Fruit fly (Drosophila melanogaster): ENCODE results near the gene plh.

Gene plh

DNA sequence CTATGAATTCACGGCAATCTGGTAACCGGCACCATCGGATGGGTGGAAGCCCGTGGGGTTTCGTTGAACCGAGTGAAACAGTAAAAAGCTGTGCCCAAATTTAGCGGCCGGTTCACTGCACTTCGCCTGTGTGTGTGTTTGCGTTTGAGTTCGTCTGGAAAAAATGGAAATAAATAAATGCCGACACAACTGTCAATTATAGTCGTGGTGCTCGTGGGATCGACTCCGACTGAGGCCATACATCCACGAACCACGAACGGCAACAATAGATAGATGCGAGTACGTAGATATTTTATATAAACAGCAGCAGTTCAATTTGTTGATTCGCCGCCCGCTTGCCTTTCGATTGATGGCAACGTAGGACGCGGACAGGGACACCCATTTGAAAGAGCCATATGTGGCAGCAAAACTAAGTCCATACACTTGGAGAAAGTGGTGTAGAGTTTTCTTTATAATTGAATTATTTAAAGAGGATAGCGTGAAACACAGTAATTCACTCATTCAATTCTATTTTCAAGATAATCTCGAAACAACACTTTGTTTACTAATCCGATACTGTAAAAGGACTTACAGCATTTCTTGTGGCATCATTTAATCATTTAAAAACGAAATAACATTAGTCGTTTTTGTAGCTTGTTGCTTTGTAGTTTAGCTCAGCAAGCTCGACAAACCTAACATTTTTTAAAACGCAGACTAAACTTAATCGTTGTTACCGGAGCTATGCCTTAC, 15.1 kb downstream of the plh start (continued):
- peak; percentile 76 for TF ChIP-seq Deaf1 (tag; optimal IDR thresholded peaks at IDR 0.05)

DNA sequence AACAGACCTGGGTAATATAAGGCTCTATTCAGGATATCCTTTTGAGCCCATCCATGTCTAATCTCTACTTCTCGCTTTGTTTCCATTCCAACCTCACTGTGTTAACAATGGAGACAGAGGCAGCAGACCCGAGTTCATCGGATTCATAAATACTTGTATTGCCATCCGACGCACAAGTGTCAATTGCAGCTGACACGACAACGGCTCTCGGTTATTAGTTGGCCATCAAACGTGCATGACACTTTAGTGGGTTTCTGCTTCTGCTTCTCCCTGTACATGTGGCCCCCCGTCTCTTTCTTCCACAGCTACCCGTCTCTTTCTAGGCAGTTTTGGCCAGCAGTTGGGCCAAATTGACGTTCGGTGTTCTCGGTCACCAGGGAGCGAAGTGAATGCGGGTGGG, 16.2 kb downstream of the plh start:
- peak; percentile 49 for TF ChIP-seq CG1832 (GFP tag; optimal IDR thresholded peaks at IDR 0.05)
- peak; percentile 79 for TF ChIP-seq zen (tag; optimal IDR thresholded peaks at IDR 0.05)
- TF ChIP-seq CG17829 (tag; optimal IDR thresholded peaks at IDR 0.05), result peak; percentile 13
- TF ChIP-seq ci (GFP tag; IDR thresholded peaks at IDR 0.05), result 0 out of 3 replicates have a peak, but pooled peaks have one; percentile 9
- TF ChIP-seq CG6791 (GFP tag; IDR thresholded peaks at IDR 0.05; ENCODE audit: partially characterized antibody), result no peak
- TF ChIP-seq oc (tag; optimal IDR thresholded peaks at IDR 0.05), result peak; percentile 44
- TF ChIP-seq ato (GFP tag; IDR thresholded peaks at IDR 0.05; ENCODE audit: partially characterized antibody), result no peak
- peak; percentile 37 for TF ChIP-seq Sry-β (GFP tag; optimal IDR thresholded peaks at IDR 0.05)
- TF ChIP-seq CG6689 (GFP tag; IDR thresholded peaks at IDR 0.05), result 0 out of 2 replicates have a peak, but pooled peaks have one; percentile 4
- 0 out of 3 replicates have a peak, but pooled peaks have one; percentile 26 for TF ChIP-seq CG34422 (GFP tag; IDR thresholded peaks at IDR 0.05)
- peak; percentile 18 for TF ChIP-seq D (optimal IDR thresholded peaks at IDR 0.05)
- TF ChIP-seq D (GFP tag; optimal IDR thresholded peaks at IDR 0.05), result no peak
- peak; percentile 51 for TF ChIP-seq twi (tag; optimal IDR thresholded peaks at IDR 0.05)
- TF ChIP-seq CG2199 (GFP tag; IDR thresholded peaks at IDR 0.05), result peak; percentile 72; the same call in 1 of the 3 replicates
- 0 out of 2 replicates have a peak, but pooled peaks have one; percentile 16 for TF ChIP-seq CG42726 (GFP tag; IDR thresholded peaks at IDR 0.05; ENCODE audit: partially characterized antibody)
- TF ChIP-seq tll (GFP tag; optimal IDR thresholded peaks at IDR 0.05), result peak in 1 of 2 experiments; percentile 62
- TF ChIP-seq Kr (GFP tag; optimal IDR thresholded peaks at IDR 0.05), result peak; percentile 80
- TF ChIP-seq HLHmδ (GFP tag; optimal IDR thresholded peaks at IDR 0.05), result peak; percentile 18
- TF ChIP-seq chm (GFP tag; IDR thresholded peaks at IDR 0.05), result peak; percentile 52
- no peak for TF ChIP-seq jigr1 (GFP tag; IDR thresholded peaks at IDR 0.05)
- TF ChIP-seq CG17385 (GFP tag; optimal IDR thresholded peaks at IDR 0.05), result peak; percentile 26
- TF ChIP-seq CG8290 (GFP tag; optimal IDR thresholded peaks at IDR 0.05), result no peak
- peak in 1 of 2 experiments; percentile 11 for TF ChIP-seq CG8290 (tag; optimal IDR thresholded peaks at IDR 0.05)
- TF ChIP-seq otp (GFP tag; IDR thresholded peaks at IDR 0.05), result 0 out of 3 replicates have a peak, but pooled peaks have one; percentile 43
- TF ChIP-seq CG5180 (GFP tag; optimal IDR thresholded peaks at IDR 0.05), result peak; percentile 72
- TF ChIP-seq CG32767 (GFP tag; IDR thresholded peaks at IDR 0.05), result no peak
- peak; percentile 26; the same call in 1 of the 2 replicates for TF ChIP-seq CG1024 (GFP tag; IDR thresholded peaks at IDR 0.05)
- TF ChIP-seq Hr78 (GFP tag; optimal IDR thresholded peaks at IDR 0.05), result peak in 1 of 2 experiments; percentile 34
- peak; percentile 2 for TF ChIP-seq gcm (GFP tag; optimal IDR thresholded peaks at IDR 0.05)
- TF ChIP-seq kni (GFP tag; optimal IDR thresholded peaks at IDR 0.05), result peak; percentile 51
- no peak for TF ChIP-seq CG7987 (GFP tag; optimal IDR thresholded peaks at IDR 0.05)
- no peak for TF ChIP-seq dati (GFP tag; IDR thresholded peaks at IDR 0.05)
- no peak for TF ChIP-seq unpg (GFP tag; optimal IDR thresholded peaks at IDR 0.05)
- TF ChIP-seq cad (GFP tag; optimal IDR thresholded peaks at IDR 0.05), result peak; percentile 31
- no peak for TF ChIP-seq CG12744 (GFP tag; optimal IDR thresholded peaks at IDR 0.05)

- no peak for TF ChIP-seq Oli (tag; optimal IDR thresholded peaks at IDR 0.05)
- TF ChIP-seq row (GFP tag; IDR thresholded peaks at IDR 0.05), result no peak
- no peak for TF ChIP-seq dati (GFP tag; IDR thresholded peaks at IDR 0.05)
- peak; percentile 28 for TF ChIP-seq gcm (GFP tag; optimal IDR thresholded peaks at IDR 0.05)
- peak; percentile 20 for TF ChIP-seq nom (GFP tag; optimal IDR thresholded peaks at IDR 0.05)
- no peak for TF ChIP-seq CG8765 (GFP tag; IDR thresholded peaks at IDR 0.05)
- TF ChIP-seq grn (GFP tag; optimal IDR thresholded peaks at IDR 0.05), result peak; percentile 58
- TF ChIP-seq Ets65A (GFP tag), result no peak
- peak; percentile 35; the same call in 1 of the 2 replicates for TF ChIP-seq Awh (GFP tag; IDR thresholded peaks at IDR 0.05)
- no peak for TF ChIP-seq CG10147 (GFP tag; optimal IDR thresholded peaks at IDR 0.05)
- peak; percentile 29 for TF ChIP-seq pros (GFP tag; optimal IDR thresholded peaks at IDR 0.05)
- TF ChIP-seq CG9215 (GFP tag; IDR thresholded peaks at IDR 0.05), result no peak
- TF ChIP-seq CG7987 (GFP tag; optimal IDR thresholded peaks at IDR 0.05), result no peak
- TF ChIP-seq Meics (GFP tag; optimal IDR thresholded peaks at IDR 0.05), result no peak
- TF ChIP-seq Gsc (GFP tag; IDR thresholded peaks at IDR 0.05), result no peak
These were observed 17.4 kb downstream of the plh start for dm6 chr3R:4993385-4993784.
